Worm (Caenorhabditis elegans) whole organism, L1 larva: ENCODE measurements around the gene Y45F10B.13.

Experiments used
- F16B12.6 ChIP-seq: fragments of 150-350 bp; optimal IDR thresholded peaks from 2 replicates; lab custom pipeline; 2014; ENCODE audit warnings: missing biosample characterization, missing genetic modification characterization
- alr-1 ChIP-seq: fragments of 200-800 bp; sonication (Bioruptor generic); optimal IDR thresholded peaks from 2 replicates; lab custom pipeline; 2018; ENCODE audit warnings: borderline replicate concordance, mild to moderate bottlenecking, missing genetic modification characterization, missing compliant biosample characterization
- ama-1 ChIP-seq: fragments of 150-350 bp; optimal IDR thresholded peaks from 2 replicates; lab custom pipeline; 2014
- ceh-88 ChIP-seq: fragments of 200-800 bp; sonication (Bioruptor generic); IDR thresholded peaks from 2 replicates; pipeline ENCODE4 v1.3.6; 2022; ENCODE audit warnings: missing genetic modification characterization, missing compliant biosample characterization
- ceh-90 ChIP-seq: sonication (generic microtip); optimal IDR thresholded peaks from 2 replicates; lab custom pipeline; 2016; ENCODE audit warnings: missing genetic modification characterization, missing compliant biosample characterization
- ces-1 ChIP-seq: fragments of 150-350 bp; optimal IDR thresholded peaks from 2 replicates; lab custom pipeline; 2014; ENCODE audit warnings: missing biosample characterization, missing genetic modification reagents, missing genetic modification characterization
- dsc-1 ChIP-seq: sonication (generic microtip); optimal IDR thresholded peaks from 2 replicates; lab custom pipeline; 2016; ENCODE audit warnings: mild to moderate bottlenecking, missing genetic modification characterization, missing compliant biosample characterization
- egl-13 ChIP-seq: sonication (generic microtip); optimal IDR thresholded peaks from 2 replicates; lab custom pipeline; 2016; ENCODE audit warnings: missing genotype, missing genetic modification reagents, missing genetic modification characterization, missing compliant biosample characterization
- egl-27 ChIP-seq, 2 experiments: fragments of 150-350 bp in 1 of 2; sonication (generic microtip); optimal IDR thresholded peaks; 3 replicates each; lab custom pipeline; 2017 to 2018; ENCODE audit warnings: missing biosample characterization in 2 of 2, missing genetic modification characterization in 2 of 2, missing genetic modification reagents in 2 of 2
- ets-5 ChIP-seq: fragments of 200-800 bp; sonication (Bioruptor generic); IDR thresholded peaks from 2 replicates; pipeline ENCODE4 v1.3.6; 2022; ENCODE audit warnings: missing genetic modification characterization, missing compliant biosample characterization
- fkh-10 ChIP-seq: sonication (generic microtip); optimal IDR thresholded peaks from 2 replicates; lab custom pipeline; 2017; ENCODE audit warnings: missing biosample characterization, missing genetic modification reagents, missing genetic modification characterization
- hlh-4 ChIP-seq: sonication (generic microtip); optimal IDR thresholded peaks from 2 replicates; lab custom pipeline; 2016; ENCODE audit warnings: mild to moderate bottlenecking, missing genetic modification characterization, missing compliant biosample characterization
- isw-1 ChIP-seq: fragments of 200-800 bp; sonication (Bioruptor generic); IDR thresholded peaks from 2 replicates; pipeline ENCODE4 v1.3.6; 2022; ENCODE audit warnings: missing genetic modification characterization, missing compliant biosample characterization
- jun-1 ChIP-seq: fragments of 150-350 bp; optimal IDR thresholded peaks from 2 replicates; lab custom pipeline; 2014; ENCODE audit warnings: missing biosample characterization, missing genetic modification reagents, missing genetic modification characterization
- lin-13 ChIP-seq: fragments of 150-350 bp; optimal IDR thresholded peaks from 2 replicates; lab custom pipeline; 2014; ENCODE audit warnings: missing biosample characterization, missing genetic modification reagents, missing genetic modification characterization
- lin-14 ChIP-seq: fragments of 200-800 bp; sonication (Bioruptor generic); optimal IDR thresholded peaks from 2 replicates; lab custom pipeline; 2018; ENCODE audit warnings: mild to moderate bottlenecking, missing genetic modification characterization, moderate library complexity, missing compliant biosample characterization
- lin-35 ChIP-seq, 2 experiments: fragments of 150-350 bp; optimal IDR thresholded peaks; 2 replicates each; lab custom pipeline; 2014; ENCODE audit warnings: missing biosample characterization in 2 of 2, missing genetic modification characterization in 2 of 2, missing genetic modification reagents in 2 of 2
- lir-3 ChIP-seq: sonication (generic microtip); optimal IDR thresholded peaks from 2 replicates; lab custom pipeline; 2016; ENCODE audit warnings: mild to moderate bottlenecking, missing genetic modification characterization, moderate library complexity, missing compliant biosample characterization; ENCODE audit not compliant: poor library complexity
- lsy-2 ChIP-seq, 2 experiments: fragments of 150-350 bp; optimal IDR thresholded peaks; 2 replicates each; lab custom pipeline; 2014; ENCODE audit warnings: missing biosample characterization in 2 of 2, missing genetic modification characterization in 2 of 2
- mef-2 ChIP-seq: fragments of 150-350 bp; optimal IDR thresholded peaks from 2 replicates; lab custom pipeline; 2014; ENCODE audit warnings: missing biosample characterization, missing genetic modification characterization
- nhr-19 ChIP-seq: fragments of 200-800 bp; sonication (Bioruptor generic); conservative IDR thresholded peaks from 2 replicates; pipeline ENCODE4 v1.3.6; 2022; ENCODE audit warnings: missing genetic modification characterization, missing compliant biosample characterization
- nhr-20 ChIP-seq: sonication (generic microtip); optimal IDR thresholded peaks from 2 replicates; lab custom pipeline; 2016; ENCODE audit warnings: mild to moderate bottlenecking, missing genetic modification characterization, missing compliant biosample characterization
- nhr-237 ChIP-seq: fragments of 150-350 bp; optimal IDR thresholded peaks from 2 replicates; lab custom pipeline; 2014; ENCODE audit warnings: missing biosample characterization, missing genetic modification characterization
- nhr-28 ChIP-seq: fragments of 150-350 bp; optimal IDR thresholded peaks from 2 replicates; lab custom pipeline; 2014; ENCODE audit warnings: missing biosample characterization, missing genetic modification characterization
- nhr-47 ChIP-seq: sonication (generic microtip); optimal IDR thresholded peaks from 2 replicates; lab custom pipeline; 2016; ENCODE audit warnings: mild to moderate bottlenecking, missing genetic modification characterization, moderate library complexity, missing compliant biosample characterization
- pqm-1 ChIP-seq: sonication (generic microtip); optimal IDR thresholded peaks from 3 replicates; lab custom pipeline; 2017; ENCODE audit warnings: missing biosample characterization, missing genetic modification characterization
- skn-1 ChIP-seq: fragments of 150-350 bp; optimal IDR thresholded peaks from 2 replicates; lab custom pipeline; 2014; ENCODE audit warnings: missing biosample characterization, missing genetic modification characterization
- snpc-4 ChIP-seq: fragments of 150-350 bp; optimal IDR thresholded peaks from 2 replicates; lab custom pipeline; 2014; ENCODE audit warnings: missing biosample characterization, missing genetic modification characterization
- sptf-1 ChIP-seq: fragments of 150-350 bp; optimal IDR thresholded peaks from 2 replicates; lab custom pipeline; 2014; ENCODE audit warnings: missing biosample characterization, missing genetic modification characterization
- sup-37 ChIP-seq: fragments of 200-800 bp; sonication (Bioruptor generic); optimal IDR thresholded peaks from 2 replicates; lab custom pipeline; 2018; ENCODE audit warnings: mild to moderate bottlenecking, missing genetic modification characterization, missing compliant biosample characterization
- tbx-2 ChIP-seq: sonication (generic microtip); optimal IDR thresholded peaks from 2 replicates; lab custom pipeline; 2016; ENCODE audit warnings: missing genetic modification characterization, missing compliant biosample characterization
- unc-62 ChIP-seq: fragments of 150-350 bp; optimal IDR thresholded peaks from 2 replicates; lab custom pipeline; 2014; ENCODE audit warnings: missing biosample characterization, missing genetic modification reagents, missing genetic modification characterization
- unc-86 ChIP-seq: sonication (generic microtip); optimal IDR thresholded peaks from 2 replicates; lab custom pipeline; 2016; ENCODE audit warnings: missing genetic modification characterization, missing compliant biosample characterization
- unc-98 ChIP-seq: fragments of 200-800 bp; sonication (Bioruptor generic); IDR thresholded peaks from 2 replicates; pipeline ENCODE4 v1.3.6; 2022; ENCODE audit warnings: missing genetic modification characterization, missing compliant biosample characterization
- zag-1 ChIP-seq: fragments of 150-350 bp; optimal IDR thresholded peaks from 2 replicates; lab custom pipeline; 2014; ENCODE audit warnings: missing biosample characterization, missing genetic modification characterization
- ztf-11 ChIP-seq, 2 experiments: sonication (generic microtip); optimal IDR thresholded peaks; 2 replicates each; lab custom pipeline; 2016 to 2017; ENCODE audit warnings: missing genetic modification characterization in 2 of 2, missing biosample characterization in 1 of 2, missing compliant biosample characterization in 1 of 2

Gene Y45F10B.13

DNA sequence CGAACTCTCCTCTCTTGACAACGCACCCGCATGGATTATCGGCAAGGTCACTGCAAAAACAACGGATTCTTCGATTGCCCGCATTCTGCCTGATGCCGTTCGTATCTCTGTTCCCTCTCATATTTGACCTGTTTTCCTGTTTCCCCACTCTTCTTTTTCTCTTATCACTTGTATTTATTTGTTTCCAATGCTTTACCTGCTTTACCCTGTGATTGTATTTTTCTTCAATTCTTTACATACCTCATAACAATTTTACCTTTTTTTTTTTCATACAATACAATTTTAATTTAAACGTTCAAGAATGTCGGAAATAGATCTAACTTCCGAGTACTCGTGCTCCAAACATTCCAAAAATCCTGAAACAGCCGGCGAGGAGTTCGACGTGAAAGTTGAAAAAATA is 52.6 kb downstream of the Y45F10B.13 start, which contains the start of gene afmd-2:
Gene afmd-2 (plus strand): TSS at position 301 of the 400 bp plus-strand sequence.
- no peak for TF ChIP-seq pqm-1 (tag; lab: Kevin White, UChicago)
- TF ChIP-seq nhr-47: no peak
- TF ChIP-seq dsc-1 (tag; lab: Kevin White, UChicago): no peak
- no peak for TF ChIP-seq sup-37
- TF ChIP-seq ceh-90 (tag; lab: Kevin White, UChicago): no peak
- TF ChIP-seq nhr-237 (tag; lab: Kevin White, UChicago): no peak
- no peak for TF ChIP-seq ceh-88
- TF ChIP-seq ets-5 (GFP tag; lab: Robert Waterston, UW): no peak
- TF ChIP-seq unc-62 (GFP tag; lab: Kevin White, UChicago): no peak
- TF ChIP-seq tbx-2 (tag; lab: Kevin White, UChicago): no peak
- TF ChIP-seq lin-35 (GFP tag; optimal IDR thresholded peaks at IDR 0.05; lab: Kevin White, UChicago): no peak
- no peak for TF ChIP-seq ces-1
- TF ChIP-seq ztf-11 (tag; optimal IDR thresholded peaks at IDR 0.05; lab: Kevin White, UChicago): no peak
- TF ChIP-seq unc-86 (tag; lab: Kevin White, UChicago): no peak
- no peak for TF ChIP-seq nhr-20
- no peak for TF ChIP-seq alr-1 (tag; lab: Kevin White, UChicago)
- TF ChIP-seq mef-2: no peak

DNA sequence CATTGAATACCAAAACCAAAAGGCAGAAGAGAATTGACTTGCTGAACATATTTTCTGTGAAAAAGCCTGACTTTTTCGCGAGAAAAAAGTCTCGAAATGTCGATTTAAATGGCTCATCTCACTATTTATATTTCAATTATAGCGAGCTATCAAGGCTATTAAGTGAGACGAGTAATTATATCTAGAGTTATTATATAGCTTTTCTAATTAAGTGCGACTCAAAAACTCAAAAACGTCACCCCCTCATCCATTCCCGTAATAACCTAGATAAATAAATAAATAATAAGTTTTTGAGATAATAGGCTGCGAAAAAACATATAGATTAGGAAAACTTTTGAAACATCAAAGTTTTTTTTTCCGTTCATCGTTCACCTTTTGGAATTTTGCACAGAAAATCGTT is 55.9 kb downstream of the Y45F10B.13 start, which contains the start of gene nlp-17:
Gene nlp-17 (minus strand): TSS at position 101 of the 400 bp plus-strand sequence.
- no peak for TF ChIP-seq zag-1
- TF ChIP-seq lir-3: no peak
- TF ChIP-seq F16B12.6 (tag; lab: Kevin White, UChicago): no peak
- no peak for TF ChIP-seq hlh-4 (tag; lab: Kevin White, UChicago)
- TF ChIP-seq unc-98 (GFP tag; lab: Robert Waterston, UW): no peak
- no peak for TF ChIP-seq ceh-88
- no peak for TF ChIP-seq lsy-2 (tag; optimal IDR thresholded peaks at IDR 0.05; lab: Kevin White, UChicago)
- TF ChIP-seq isw-1 (GFP tag; lab: Robert Waterston, UW): no peak
- no peak for TF ChIP-seq egl-13 (tag; lab: Kevin White, UChicago)

DNA sequence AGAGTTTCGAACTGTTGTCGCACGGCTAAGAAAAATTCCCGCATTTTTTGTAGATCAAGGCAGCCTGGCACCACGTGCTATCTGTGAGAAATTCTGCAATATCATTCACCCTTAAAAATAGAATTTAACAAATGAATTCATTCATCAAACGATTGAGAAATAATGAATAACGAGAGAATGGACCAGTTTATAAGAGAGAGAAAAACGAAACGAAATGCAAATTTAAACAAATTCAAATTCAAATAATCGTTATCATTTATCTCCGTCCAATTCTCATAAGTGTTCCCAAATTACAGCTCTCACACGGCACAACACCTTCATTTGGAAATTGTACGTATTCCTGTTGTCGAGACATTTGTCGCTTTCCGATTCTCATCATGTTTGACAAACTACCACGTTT is 56.4 kb downstream of the Y45F10B.13 start, which contains the start of gene seld-1:
Gene seld-1 (plus strand): TSS at position 301 of the 400 bp plus-strand sequence.
- TF ChIP-seq pqm-1 (tag; lab: Kevin White, UChicago) (no peak), snpc-4 (tag; lab: Kevin White, UChicago) (no peak), ceh-90 (tag; lab: Kevin White, UChicago) (no peak), nhr-28 (no peak), sptf-1 (tag; lab: Kevin White, UChicago) (no peak), skn-1 (tag; lab: Kevin White, UChicago) (no peak), lin-13 (GFP tag; lab: Kevin White, UChicago) (no peak), ama-1 (lab: Kevin White, UChicago) (no peak), fkh-10 (GFP tag; lab: Kevin White, UChicago) (no peak), lin-14 (GFP tag; lab: Kevin White, UChicago) (no peak), egl-27 (tag; optimal IDR thresholded peaks at IDR 0.05; lab: Kevin White, UChicago) (no peak), jun-1 (tag; lab: Kevin White, UChicago) (no peak), dsc-1 (tag; lab: Kevin White, UChicago) (no peak), nhr-19 (no peak)

DNA sequence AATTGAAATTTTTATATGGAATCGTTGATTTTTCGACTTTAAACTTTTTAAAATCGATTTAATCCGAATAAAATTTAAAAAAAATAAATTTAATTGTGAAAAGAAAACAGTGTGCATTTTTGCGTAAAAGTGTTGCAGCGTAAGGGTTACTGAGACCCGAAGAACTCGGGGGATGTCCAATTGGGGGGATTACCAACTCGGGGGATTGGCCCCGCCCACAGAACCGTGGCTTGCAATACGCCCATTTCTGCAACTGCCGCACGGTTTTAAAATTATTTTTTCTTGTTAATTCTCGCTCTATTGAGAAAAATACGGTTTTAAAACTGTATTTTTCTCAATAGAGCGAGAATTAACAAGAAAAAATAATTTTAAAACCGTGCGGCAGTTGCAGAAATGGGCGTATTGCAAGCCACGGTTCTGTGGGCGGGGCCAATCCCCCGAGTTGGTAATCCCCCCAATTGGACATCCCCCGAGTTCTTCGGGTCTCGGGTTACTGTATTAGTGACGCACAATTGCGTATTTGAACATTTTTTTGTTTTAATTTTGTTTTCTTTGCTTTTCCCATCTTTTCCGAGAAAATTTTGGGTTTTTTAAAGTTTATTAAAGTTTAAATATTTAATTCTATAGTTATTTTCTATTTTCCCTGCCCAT is 58.0 kb downstream of the Y45F10B.13 start:
- peak in 1 of 2 experiments; percentile 13 for TF ChIP-seq lsy-2 (tag; optimal IDR thresholded peaks at IDR 0.05; lab: Kevin White, UChicago)
- TF ChIP-seq, all 84 proteins: peak for 1; not testable (repeated sequence) for 83
